Worm (Caenorhabditis elegans) whole organism, early embryonic: ENCODE measurements around the gene npr-31.
A peak's percentile ranks its signal among the peaks of the same experiment; 100 is the strongest.

Experiments used
- B0310.2 ChIP-seq: sonication (generic microtip); optimal IDR thresholded peaks from 2 replicates; lab custom pipeline; 2016; ENCODE audit warnings: mild to moderate bottlenecking, missing genetic modification characterization, missing compliant biosample characterization
- F13C5.2 ChIP-seq: sonication (generic microtip); optimal IDR thresholded peaks from 2 replicates; lab custom pipeline; 2017; ENCODE audit warnings: mild to moderate bottlenecking, missing genetic modification characterization, inconsistent platforms, missing compliant biosample characterization
- aly-1 ChIP-seq: sonication (generic microtip); optimal IDR thresholded peaks from 2 replicates; lab custom pipeline; 2016; ENCODE audit warnings: missing genetic modification characterization, missing compliant biosample characterization
- ama-1 ChIP-seq: fragments of 150-350 bp; optimal IDR thresholded peaks from 2 replicates; lab custom pipeline; 2014
- ceh-13 ChIP-seq: fragments of 200-800 bp; sonication (Bioruptor generic); optimal IDR thresholded peaks from 2 replicates; lab custom pipeline; 2018; ENCODE audit warnings: mild to moderate bottlenecking, missing genetic modification characterization, missing compliant biosample characterization
- ceh-36 ChIP-seq: sonication (generic microtip); optimal IDR thresholded peaks from 2 replicates; lab custom pipeline; 2016; ENCODE audit warnings: missing genetic modification characterization, inconsistent platforms, missing compliant biosample characterization
- ets-7 ChIP-seq: sonication (generic microtip); optimal IDR thresholded peaks from 2 replicates; lab custom pipeline; 2016; ENCODE audit warnings: missing genotype, missing genetic modification characterization, missing compliant biosample characterization
- flt-1 ChIP-seq: fragments of 200-800 bp; sonication (Bioruptor generic); IDR thresholded peaks from 2 replicates; pipeline ENCODE4 v1.3.6; 2022; ENCODE audit warnings: missing genetic modification characterization, missing compliant biosample characterization
- hmbx-1 ChIP-seq: sonication (generic microtip); optimal IDR thresholded peaks from 2 replicates; lab custom pipeline; 2016; ENCODE audit warnings: mild to moderate bottlenecking, missing genetic modification characterization, missing compliant biosample characterization
- hmg-4 ChIP-seq: fragments of 200-800 bp; sonication (Bioruptor generic); optimal IDR thresholded peaks from 2 replicates; lab custom pipeline; 2018; ENCODE audit warnings: mild to moderate bottlenecking, missing genetic modification characterization, missing compliant biosample characterization
- hnd-1 ChIP-seq: sonication (generic microtip); optimal IDR thresholded peaks from 2 replicates; lab custom pipeline; 2016; ENCODE audit warnings: missing genetic modification characterization, missing compliant biosample characterization
- pes-1 ChIP-seq: fragments of 200-800 bp; sonication (Bioruptor generic); IDR thresholded peaks from 2 replicates; pipeline ENCODE4 v1.3.6; 2022; ENCODE audit warnings: missing genetic modification reagents, missing genetic modification characterization, missing compliant biosample characterization
- scrt-1 ChIP-seq: fragments of 200-800 bp; sonication (Bioruptor generic); IDR thresholded peaks from 2 replicates; pipeline ENCODE4 v1.3.6; 2022; ENCODE audit warnings: missing genetic modification characterization, missing compliant biosample characterization
- sea-1 ChIP-seq: fragments of 200-800 bp; sonication (Bioruptor generic); conservative IDR thresholded peaks from 2 replicates; pipeline ENCODE4 v1.3.6; 2022; ENCODE audit warnings: missing genetic modification characterization, missing compliant biosample characterization
- tbx-11 ChIP-seq: fragments of 200-800 bp; sonication (Bioruptor generic); IDR thresholded peaks from 2 replicates; pipeline ENCODE4 v1.3.6; 2022; ENCODE audit warnings: missing genetic modification characterization, missing compliant biosample characterization
- tbx-37 ChIP-seq: fragments of 200-800 bp; sonication (Bioruptor generic); conservative IDR thresholded peaks from 2 replicates; pipeline ENCODE4 v1.3.6; 2022; ENCODE audit warnings: missing genetic modification reagents, missing genetic modification characterization, missing compliant biosample characterization
- tra-4 ChIP-seq: sonication (generic microtip); optimal IDR thresholded peaks from 2 replicates; lab custom pipeline; 2017; ENCODE audit warnings: missing genetic modification characterization, missing compliant biosample characterization

npr-31 gene

ce11 chrII:7182630-7183029, 38.2 kb downstream of the npr-31 start:
- no peak for TF ChIP-seq hmbx-1 (tag; lab: Kevin White, UChicago)
- no peak for TF ChIP-seq aly-1
- TF ChIP-seq tbx-11 (GFP tag; lab: Robert Waterston, UW): no peak

- TF ChIP-seq pes-1: peak; percentile 97
- peak; percentile 87 for TF ChIP-seq ets-7 (tag; lab: Kevin White, UChicago)
- peak; percentile 97 for TF ChIP-seq hmg-4
- peak; percentile 94 for TF ChIP-seq ceh-36 (tag; lab: Kevin White, UChicago)
- TF ChIP-seq ama-1 (lab: Kevin White, UChicago): no peak
- peak; percentile 96 for TF ChIP-seq F13C5.2
- TF ChIP-seq ceh-13 (GFP tag; lab: Kevin White, UChicago): peak; percentile 95
- peak; percentile 76 for TF ChIP-seq hmbx-1 (tag; lab: Kevin White, UChicago)
- TF ChIP-seq tbx-11 (GFP tag; lab: Robert Waterston, UW): peak; percentile 94
- TF ChIP-seq scrt-1 (GFP tag; lab: Robert Waterston, UW): peak; percentile 97
- TF ChIP-seq aly-1: peak; percentile 96
- TF ChIP-seq sea-1 (GFP tag; lab: Robert Waterston, UW): peak; percentile 96
- peak; percentile 97 for TF ChIP-seq flt-1 (GFP tag; lab: Robert Waterston, UW)
- peak; percentile 92 for TF ChIP-seq tbx-37
- TF ChIP-seq B0310.2 (tag; lab: Kevin White, UChicago): peak; percentile 89
- TF ChIP-seq tra-4 (tag; lab: Kevin White, UChicago): peak; percentile 84
- TF ChIP-seq hnd-1: peak; percentile 90
Observed at ce11 chrII:7183493-7184272, 39.3 kb downstream of the npr-31 start, which contains the start of gene pdl-1. TSS of gene pdl-1 (plus strand) at chrII:7183801.

DNA sequence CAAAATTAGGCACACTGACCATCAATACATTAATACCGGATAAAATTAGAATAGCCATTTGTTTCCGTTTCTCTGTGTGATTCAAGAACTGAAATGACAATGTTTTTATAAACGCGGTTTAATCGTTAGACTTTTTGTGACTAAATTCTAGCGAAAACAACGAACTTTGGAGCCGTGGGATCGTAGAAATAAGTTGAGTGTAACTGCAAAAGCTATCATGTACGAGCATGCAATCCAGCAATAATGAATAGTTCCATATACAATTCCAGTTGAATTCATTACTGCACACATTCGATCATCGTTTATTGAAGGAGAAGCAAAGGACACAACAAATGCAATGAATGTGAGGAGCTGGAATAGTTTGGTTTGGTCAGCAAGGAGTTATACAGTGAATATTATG, 41.7 kb downstream of the npr-31 start:
- TF ChIP-seq ceh-13 (GFP tag; lab: Kevin White, UChicago): no peak
- TF ChIP-seq flt-1 (GFP tag; lab: Robert Waterston, UW): no peak
- no peak for TF ChIP-seq tbx-11 (GFP tag; lab: Robert Waterston, UW)
- TF ChIP-seq ets-7 (tag; lab: Kevin White, UChicago): no peak
- no peak for TF ChIP-seq hnd-1
- TF ChIP-seq F13C5.2: no peak
- TF ChIP-seq pes-1: no peak
- no peak for TF ChIP-seq sea-1 (GFP tag; lab: Robert Waterston, UW)
- no peak for TF ChIP-seq aly-1
- no peak for TF ChIP-seq B0310.2 (tag; lab: Kevin White, UChicago)
- no peak for TF ChIP-seq scrt-1 (GFP tag; lab: Robert Waterston, UW)
- no peak for TF ChIP-seq hmg-4

DNA sequence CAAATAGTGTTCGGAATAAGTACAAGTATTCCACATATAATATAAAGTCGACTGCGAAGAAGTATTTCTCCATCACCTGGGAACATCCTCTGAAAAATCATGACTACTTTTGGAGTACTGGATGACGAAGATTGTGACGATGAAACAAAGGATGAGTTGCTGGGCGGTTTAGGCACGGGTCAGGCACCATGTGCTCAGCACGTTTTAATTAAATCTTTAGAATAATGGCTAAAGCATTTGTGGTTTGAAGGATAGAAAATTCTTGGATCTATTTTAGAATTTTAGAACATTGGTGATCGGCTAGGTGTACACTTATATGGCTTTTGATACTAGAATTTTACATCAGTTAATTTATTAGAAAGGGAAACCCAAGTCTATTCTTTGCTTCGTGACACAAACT, 42.7 kb downstream of the npr-31 start, which contains the start of gene C27H5.6:
C27H5.6 (minus strand) TSS at position 101 of the 400 bp plus-strand sequence.
- TF ChIP-seq flt-1 (GFP tag; lab: Robert Waterston, UW): no peak
- TF ChIP-seq ceh-36 (tag; lab: Kevin White, UChicago): no peak
- no peak for TF ChIP-seq pes-1
- no peak for TF ChIP-seq ceh-13 (GFP tag; lab: Kevin White, UChicago)
- TF ChIP-seq tbx-37: no peak
- TF ChIP-seq hmbx-1 (tag; lab: Kevin White, UChicago): no peak
- no peak for TF ChIP-seq tbx-11 (GFP tag; lab: Robert Waterston, UW)
- no peak for TF ChIP-seq sea-1 (GFP tag; lab: Robert Waterston, UW)
- no peak for TF ChIP-seq aly-1
- no peak for TF ChIP-seq hmg-4
- TF ChIP-seq ets-7 (tag; lab: Kevin White, UChicago): no peak
- TF ChIP-seq F13C5.2: no peak
- TF ChIP-seq ama-1 (lab: Kevin White, UChicago): no peak
- TF ChIP-seq hnd-1: no peak
- no peak for TF ChIP-seq scrt-1 (GFP tag; lab: Robert Waterston, UW)
- no peak for TF ChIP-seq B0310.2 (tag; lab: Kevin White, UChicago)
- TF ChIP-seq tra-4 (tag; lab: Kevin White, UChicago): no peak

- TF ChIP-seq ama-1 (lab: Kevin White, UChicago): no peak
- TF ChIP-seq aly-1: no peak
- no peak for TF ChIP-seq tra-4 (tag; lab: Kevin White, UChicago)
- no peak for TF ChIP-seq ceh-13 (GFP tag; lab: Kevin White, UChicago)
- TF ChIP-seq pes-1: no peak
- TF ChIP-seq tbx-37: no peak
- no peak for TF ChIP-seq hmg-4
- TF ChIP-seq ceh-36 (tag; lab: Kevin White, UChicago): no peak
- no peak for TF ChIP-seq B0310.2 (tag; lab: Kevin White, UChicago)
- TF ChIP-seq tbx-11 (GFP tag; lab: Robert Waterston, UW): no peak
- TF ChIP-seq ets-7 (tag; lab: Kevin White, UChicago): no peak
- TF ChIP-seq F13C5.2: no peak
- TF ChIP-seq scrt-1 (GFP tag; lab: Robert Waterston, UW): no peak
- no peak for TF ChIP-seq flt-1 (GFP tag; lab: Robert Waterston, UW)
Observed at ce11 chrII:7189120-7189519, 44.7 kb downstream of the npr-31 start, which contains the start of gene E04F6.4. TSS of gene E04F6.4 (plus strand) at chrII:7189420.

DNA sequence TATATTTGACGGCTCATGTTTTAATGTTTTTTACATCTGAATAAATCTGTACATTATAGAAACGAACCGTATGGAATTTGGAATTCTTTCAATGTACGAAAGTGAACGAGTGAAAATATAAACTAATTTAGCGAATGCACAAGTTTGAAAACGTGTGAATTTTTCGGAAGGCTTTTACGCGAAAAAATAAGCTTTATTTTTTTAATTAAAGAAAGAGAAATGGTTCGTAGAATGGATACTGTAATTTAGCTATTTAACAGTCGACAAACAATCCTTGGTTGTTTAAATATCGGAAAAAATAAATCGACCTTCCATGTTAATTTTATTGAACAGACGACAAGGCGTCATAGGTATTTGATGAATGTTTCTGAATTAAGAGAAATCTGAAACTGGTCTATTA, 51.1 kb downstream of the npr-31 start, which contains the start of gene acdh-12:
acdh-12 (minus strand) TSS at position 101 of the 400 bp plus-strand sequence.
- TF ChIP-seq ets-7 (tag; lab: Kevin White, UChicago) (no peak), hnd-1 (no peak), ceh-13 (GFP tag; lab: Kevin White, UChicago) (no peak), ceh-36 (tag; lab: Kevin White, UChicago) (no peak), sea-1 (GFP tag; lab: Robert Waterston, UW) (no peak), ama-1 (lab: Kevin White, UChicago) (no peak), B0310.2 (tag; lab: Kevin White, UChicago) (no peak), hmbx-1 (tag; lab: Kevin White, UChicago) (no peak), hmg-4 (no peak), tra-4 (tag; lab: Kevin White, UChicago) (no peak), tbx-11 (GFP tag; lab: Robert Waterston, UW) (no peak), pes-1 (no peak), tbx-37 (no peak), scrt-1 (GFP tag; lab: Robert Waterston, UW) (no peak), aly-1 (no peak), F13C5.2 (no peak)

DNA sequence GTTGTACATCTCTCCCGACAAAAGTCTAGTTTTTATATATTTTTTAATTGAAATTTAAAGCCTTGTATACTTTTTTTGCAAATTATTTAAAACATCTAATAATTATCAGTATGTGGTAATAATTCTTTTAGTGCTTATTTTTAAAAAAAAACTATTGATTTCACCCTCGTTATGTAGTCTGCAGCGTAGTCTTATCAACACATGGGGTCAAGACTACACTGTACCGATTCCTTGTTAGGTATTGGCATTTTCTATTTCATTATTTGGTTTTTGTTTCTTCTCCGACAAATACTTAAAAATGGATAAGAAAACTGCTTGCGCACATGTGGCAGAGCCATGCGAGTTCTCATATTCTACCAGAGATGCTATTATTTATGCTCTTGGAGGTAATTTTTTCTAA, 51.6 kb downstream of the npr-31 start, which contains the start of gene maoc-1:
maoc-1 (plus strand) TSS at position 237 of the 400 bp plus-strand sequence.
- no peak for TF ChIP-seq B0310.2 (tag; lab: Kevin White, UChicago)
- TF ChIP-seq hnd-1: no peak
- TF ChIP-seq ceh-13 (GFP tag; lab: Kevin White, UChicago): no peak
- TF ChIP-seq tra-4 (tag; lab: Kevin White, UChicago): no peak
- TF ChIP-seq ceh-36 (tag; lab: Kevin White, UChicago): no peak
- no peak for TF ChIP-seq F13C5.2
- no peak for TF ChIP-seq ets-7 (tag; lab: Kevin White, UChicago)
- no peak for TF ChIP-seq hmbx-1 (tag; lab: Kevin White, UChicago)
- TF ChIP-seq hmg-4: no peak
- no peak for TF ChIP-seq ama-1 (lab: Kevin White, UChicago)
- no peak for TF ChIP-seq scrt-1 (GFP tag; lab: Robert Waterston, UW)
- TF ChIP-seq tbx-37: no peak
- TF ChIP-seq sea-1 (GFP tag; lab: Robert Waterston, UW): no peak
- no peak for TF ChIP-seq pes-1
- no peak for TF ChIP-seq aly-1
- TF ChIP-seq flt-1 (GFP tag; lab: Robert Waterston, UW): no peak
- TF ChIP-seq tbx-11 (GFP tag; lab: Robert Waterston, UW): no peak
